Worm (Caenorhabditis elegans): ENCODE measurements around the gene ZC8.6.

ZC8.6 gene

DNA sequence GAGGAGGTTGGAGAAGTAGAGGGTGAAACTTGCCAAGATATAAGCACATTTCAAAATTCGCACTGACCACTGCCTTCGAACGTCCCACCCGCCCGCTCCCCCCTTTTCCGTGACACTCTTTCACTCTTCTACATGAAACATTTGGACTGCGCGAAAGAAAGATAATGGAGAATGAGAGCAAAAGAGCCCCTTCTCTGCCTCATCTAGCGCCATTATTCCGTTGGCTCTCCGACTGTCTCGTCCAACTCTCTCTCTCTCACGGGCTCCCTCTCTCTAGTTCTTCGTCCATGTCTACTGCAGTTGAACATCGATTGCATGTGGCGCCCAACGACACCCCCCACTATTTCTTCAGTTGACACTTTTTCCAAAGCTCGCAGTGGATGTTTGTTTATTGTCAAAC lies 64.4 kb downstream of the ZC8.6 start:
- TF ChIP-seq ces-1 (GFP tag; optimal IDR thresholded peaks at IDR 0.05) (peak; percentile 56), nhr-2 (tag; optimal IDR thresholded peaks at IDR 0.05) (no peak)

- no peak for TF ChIP-seq tbx-8 (GFP tag; optimal IDR thresholded peaks at IDR 0.05)
- peak; percentile 78 for TF ChIP-seq ces-1 (GFP tag; optimal IDR thresholded peaks at IDR 0.05)
- no peak for TF ChIP-seq nhr-237 (tag; optimal IDR thresholded peaks at IDR 0.05)
- TF ChIP-seq sem-2 (GFP tag; optimal IDR thresholded peaks at IDR 0.05): no peak
Measured at ce11 chrX:4932023-4932422, 65.4 kb downstream of the ZC8.6 start.

DNA sequence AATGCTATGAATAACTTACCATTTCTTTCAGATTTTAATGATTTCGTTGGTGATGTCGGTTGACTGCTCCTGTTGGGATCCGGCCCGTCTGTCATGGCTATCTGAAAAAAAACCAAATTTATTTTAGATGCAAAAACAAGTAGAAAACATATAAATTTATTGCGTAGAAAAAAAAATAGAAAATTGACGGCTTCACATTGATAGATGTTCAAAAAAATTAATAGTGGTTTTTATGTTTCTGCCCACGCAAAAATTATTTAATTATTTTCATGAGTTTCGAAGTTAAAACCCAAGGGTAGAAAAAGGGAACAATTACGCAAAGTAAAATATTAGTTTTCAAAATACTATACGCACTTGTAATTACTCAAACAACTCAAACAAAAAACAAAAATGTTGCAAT lies 67.7 kb downstream of the ZC8.6 start, which contains the start of gene mct-4:
Gene mct-4 (minus strand): TSS at position 101 of the 400 bp plus-strand sequence.
- TF ChIP-seq drap-1 (GFP tag; optimal IDR thresholded peaks at IDR 0.05): no peak
- TF ChIP-seq nhr-12 (tag; optimal IDR thresholded peaks at IDR 0.05): no peak
- TF ChIP-seq nhr-237 (tag; optimal IDR thresholded peaks at IDR 0.05): no peak
- TF ChIP-seq lin-32 (GFP tag; optimal IDR thresholded peaks at IDR 0.05): no peak
- no peak for TF ChIP-seq ztf-11 (tag; optimal IDR thresholded peaks at IDR 0.05)

- TF ChIP-seq ceh-83 (GFP tag; optimal IDR thresholded peaks at IDR 0.05) (no peak), M03D4.4 (tag; optimal IDR thresholded peaks at IDR 0.05) (no peak), ces-1 (GFP tag; optimal IDR thresholded peaks at IDR 0.05) (no peak), unc-62 (GFP tag; optimal IDR thresholded peaks at IDR 0.05) (no peak), zip-8 (tag; optimal IDR thresholded peaks at IDR 0.05) (no peak), blmp-1 (tag; optimal IDR thresholded peaks at IDR 0.05) (no peak), ceh-39 (tag; optimal IDR thresholded peaks at IDR 0.05) (no peak)
Measured at ce11 chrX:4928118-4928517, 69.3 kb downstream of the ZC8.6 start.
